Worm (Caenorhabditis elegans) whole organism, early embryonic: ENCODE data around the gene spp-12.

Experiments used
- B0310.2 ChIP-seq: sonication (generic microtip); optimal IDR thresholded peaks from 2 replicates; lab custom pipeline; 2016; ENCODE audit warnings: mild to moderate bottlenecking, missing genetic modification characterization, missing compliant biosample characterization
- aly-1 ChIP-seq: sonication (generic microtip); optimal IDR thresholded peaks from 2 replicates; lab custom pipeline; 2016; ENCODE audit warnings: missing genetic modification characterization, missing compliant biosample characterization
- ama-1 ChIP-seq: fragments of 150-350 bp; optimal IDR thresholded peaks from 2 replicates; lab custom pipeline; 2014
- ceh-13 ChIP-seq: fragments of 200-800 bp; sonication (Bioruptor generic); optimal IDR thresholded peaks from 2 replicates; lab custom pipeline; 2018; ENCODE audit warnings: mild to moderate bottlenecking, missing genetic modification characterization, missing compliant biosample characterization
- hnd-1 ChIP-seq: sonication (generic microtip); optimal IDR thresholded peaks from 2 replicates; lab custom pipeline; 2016; ENCODE audit warnings: missing genetic modification characterization, missing compliant biosample characterization
- pes-1 ChIP-seq: fragments of 200-800 bp; sonication (Bioruptor generic); IDR thresholded peaks from 2 replicates; pipeline ENCODE4 v1.3.6; 2022; ENCODE audit warnings: missing genetic modification reagents, missing genetic modification characterization, missing compliant biosample characterization
- tbx-37 ChIP-seq: fragments of 200-800 bp; sonication (Bioruptor generic); conservative IDR thresholded peaks from 2 replicates; pipeline ENCODE4 v1.3.6; 2022; ENCODE audit warnings: missing genetic modification reagents, missing genetic modification characterization, missing compliant biosample characterization
- tra-4 ChIP-seq: sonication (generic microtip); optimal IDR thresholded peaks from 2 replicates; lab custom pipeline; 2017; ENCODE audit warnings: missing genetic modification characterization, missing compliant biosample characterization

ce11 chrV:13876529-13876928, 13.1 kb upstream of the spp-12 start, which contains the start of gene T22G5.1:
- TF ChIP-seq pes-1 (GFP tag; lab: Robert Waterston, UW) (no peak), ama-1 (lab: Kevin White, UChicago) (no peak), tra-4 (tag; lab: Kevin White, UChicago) (no peak), tbx-37 (no peak), hnd-1 (no peak), ceh-13 (GFP tag; lab: Kevin White, UChicago) (no peak), aly-1 (no peak), B0310.2 (tag; lab: Kevin White, UChicago) (no peak)
